Worm (Caenorhabditis elegans) whole organism, L1 larva: ENCODE data around the gene dgtr-1.

Experiments used
- C04F5.9 ChIP-seq: sonication (generic microtip); optimal IDR thresholded peaks from 2 replicates; lab custom pipeline; 2016; ENCODE audit warnings: missing genetic modification characterization, missing compliant biosample characterization
- C16A3.4 ChIP-seq: fragments of 150-350 bp; optimal IDR thresholded peaks from 2 replicates; lab custom pipeline; 2014; ENCODE audit warnings: missing biosample characterization, missing genetic modification characterization
- alr-1 ChIP-seq: fragments of 200-800 bp; sonication (Bioruptor generic); optimal IDR thresholded peaks from 2 replicates; lab custom pipeline; 2018; ENCODE audit warnings: borderline replicate concordance, mild to moderate bottlenecking, missing genetic modification characterization, missing compliant biosample characterization
- ama-1 ChIP-seq: fragments of 150-350 bp; optimal IDR thresholded peaks from 2 replicates; lab custom pipeline; 2014
- blmp-1 ChIP-seq: fragments of 150-350 bp; optimal IDR thresholded peaks from 2 replicates; lab custom pipeline; 2014; ENCODE audit warnings: missing biosample characterization, missing genetic modification characterization
- ceh-63 ChIP-seq: fragments of 200-800 bp; sonication (Bioruptor generic); optimal IDR thresholded peaks from 2 replicates; lab custom pipeline; 2018; ENCODE audit warnings: mild to moderate bottlenecking, missing genetic modification characterization, missing compliant biosample characterization
- ceh-8 ChIP-seq: fragments of 200-800 bp; sonication (Bioruptor generic); optimal IDR thresholded peaks from 2 replicates; lab custom pipeline; 2018; ENCODE audit warnings: mild to moderate bottlenecking, missing genetic modification characterization, moderate library complexity, missing compliant biosample characterization
- ceh-82 ChIP-seq, 3 experiments: fragments of 150-350 bp in 1 of 3; sonication (generic microtip) in 2 of 3; optimal IDR thresholded peaks; 2 replicates each; lab custom pipeline; 2014 to 2017; ENCODE audit warnings: missing biosample characterization in 3 of 3, missing genetic modification characterization in 3 of 3
- ceh-88 ChIP-seq: fragments of 200-800 bp; sonication (Bioruptor generic); IDR thresholded peaks from 2 replicates; pipeline ENCODE4 v1.3.6; 2022; ENCODE audit warnings: missing genetic modification characterization, missing compliant biosample characterization
- ceh-90 ChIP-seq: sonication (generic microtip); optimal IDR thresholded peaks from 2 replicates; lab custom pipeline; 2016; ENCODE audit warnings: missing genetic modification characterization, missing compliant biosample characterization
- ces-1 ChIP-seq: fragments of 150-350 bp; optimal IDR thresholded peaks from 2 replicates; lab custom pipeline; 2014; ENCODE audit warnings: missing biosample characterization, missing genetic modification reagents, missing genetic modification characterization
- dsc-1 ChIP-seq: sonication (generic microtip); optimal IDR thresholded peaks from 2 replicates; lab custom pipeline; 2016; ENCODE audit warnings: mild to moderate bottlenecking, missing genetic modification characterization, missing compliant biosample characterization
- efl-1 ChIP-seq, 4 experiments: fragments of 150-350 bp; optimal IDR thresholded peaks in 3 of 4; peaks in 1 of 4; 1 replicate in 1 of 4; 2 replicates in 3 of 4; lab custom pipeline; 2014; ENCODE audit warnings: missing biosample characterization in 2 of 4, missing genetic modification characterization in 2 of 4, missing genetic modification reagents in 2 of 4
- egl-13 ChIP-seq: sonication (generic microtip); optimal IDR thresholded peaks from 2 replicates; lab custom pipeline; 2016; ENCODE audit warnings: missing genotype, missing genetic modification reagents, missing genetic modification characterization, missing compliant biosample characterization
- egl-27 ChIP-seq, 2 experiments: fragments of 150-350 bp in 1 of 2; sonication (generic microtip); optimal IDR thresholded peaks; 3 replicates each; lab custom pipeline; 2017 to 2018; ENCODE audit warnings: missing biosample characterization in 2 of 2, missing genetic modification characterization in 2 of 2, missing genetic modification reagents in 2 of 2
- elt-3 ChIP-seq, 6 experiments: fragments of 150-350 bp in 1 of 6; sonication (generic microtip); optimal IDR thresholded peaks; 2 replicates each; lab custom pipeline; 2017 to 2018; ENCODE audit warnings: missing biosample characterization in 6 of 6, missing genetic modification characterization in 6 of 6, inconsistent platforms in 1 of 6
- fos-1 ChIP-seq: fragments of 150-350 bp; optimal IDR thresholded peaks from 2 replicates; lab custom pipeline; 2014; ENCODE audit warnings: missing biosample characterization, missing genetic modification characterization
- isw-1 ChIP-seq: fragments of 200-800 bp; sonication (Bioruptor generic); IDR thresholded peaks from 2 replicates; pipeline ENCODE4 v1.3.6; 2022; ENCODE audit warnings: missing genetic modification characterization, missing compliant biosample characterization
- lin-13 ChIP-seq: fragments of 150-350 bp; optimal IDR thresholded peaks from 2 replicates; lab custom pipeline; 2014; ENCODE audit warnings: missing biosample characterization, missing genetic modification reagents, missing genetic modification characterization
- lin-14 ChIP-seq: fragments of 200-800 bp; sonication (Bioruptor generic); optimal IDR thresholded peaks from 2 replicates; lab custom pipeline; 2018; ENCODE audit warnings: mild to moderate bottlenecking, missing genetic modification characterization, moderate library complexity, missing compliant biosample characterization
- lir-3 ChIP-seq: sonication (generic microtip); optimal IDR thresholded peaks from 2 replicates; lab custom pipeline; 2016; ENCODE audit warnings: mild to moderate bottlenecking, missing genetic modification characterization, moderate library complexity, missing compliant biosample characterization; ENCODE audit not compliant: poor library complexity
- mef-2 ChIP-seq: fragments of 150-350 bp; optimal IDR thresholded peaks from 2 replicates; lab custom pipeline; 2014; ENCODE audit warnings: missing biosample characterization, missing genetic modification characterization
- nhr-19 ChIP-seq: fragments of 200-800 bp; sonication (Bioruptor generic); conservative IDR thresholded peaks from 2 replicates; pipeline ENCODE4 v1.3.6; 2022; ENCODE audit warnings: missing genetic modification characterization, missing compliant biosample characterization
- nhr-20 ChIP-seq: sonication (generic microtip); optimal IDR thresholded peaks from 2 replicates; lab custom pipeline; 2016; ENCODE audit warnings: mild to moderate bottlenecking, missing genetic modification characterization, missing compliant biosample characterization
- nhr-237 ChIP-seq: fragments of 150-350 bp; optimal IDR thresholded peaks from 2 replicates; lab custom pipeline; 2014; ENCODE audit warnings: missing biosample characterization, missing genetic modification characterization
- nhr-28 ChIP-seq: fragments of 150-350 bp; optimal IDR thresholded peaks from 2 replicates; lab custom pipeline; 2014; ENCODE audit warnings: missing biosample characterization, missing genetic modification characterization
- nhr-47 ChIP-seq: sonication (generic microtip); optimal IDR thresholded peaks from 2 replicates; lab custom pipeline; 2016; ENCODE audit warnings: mild to moderate bottlenecking, missing genetic modification characterization, moderate library complexity, missing compliant biosample characterization
- nhr-71 ChIP-seq: sonication (generic microtip); optimal IDR thresholded peaks from 2 replicates; lab custom pipeline; 2016; ENCODE audit warnings: mild to moderate bottlenecking, missing genetic modification characterization, moderate library complexity, missing compliant biosample characterization
- nhr-76 ChIP-seq: sonication (generic microtip); optimal IDR thresholded peaks from 2 replicates; lab custom pipeline; 2017; ENCODE audit warnings: missing biosample characterization, missing genetic modification characterization
- nhr-84 ChIP-seq: sonication (generic microtip); optimal IDR thresholded peaks from 2 replicates; lab custom pipeline; 2017; ENCODE audit warnings: missing biosample characterization, missing genetic modification characterization
- nhr-85 ChIP-seq: sonication (generic microtip); peaks from one replicate; lab custom pipeline; 2016; ENCODE audit warnings: missing genetic modification characterization, inconsistent platforms, missing compliant biosample characterization
- nhr-90 ChIP-seq: sonication (generic microtip); optimal IDR thresholded peaks from 2 replicates; lab custom pipeline; 2016; ENCODE audit warnings: mild to moderate bottlenecking, missing genetic modification characterization, missing compliant biosample characterization; ENCODE audit not compliant: poor library complexity
- skn-1 ChIP-seq: fragments of 150-350 bp; optimal IDR thresholded peaks from 2 replicates; lab custom pipeline; 2014; ENCODE audit warnings: missing biosample characterization, missing genetic modification characterization
- sox-4 ChIP-seq: sonication (generic microtip); optimal IDR thresholded peaks from 2 replicates; lab custom pipeline; 2016; ENCODE audit warnings: missing genetic modification characterization, missing compliant biosample characterization
- sup-37 ChIP-seq: fragments of 200-800 bp; sonication (Bioruptor generic); optimal IDR thresholded peaks from 2 replicates; lab custom pipeline; 2018; ENCODE audit warnings: mild to moderate bottlenecking, missing genetic modification characterization, missing compliant biosample characterization
- swsn-7 ChIP-seq: sonication (generic microtip); optimal IDR thresholded peaks from 2 replicates; lab custom pipeline; 2016; ENCODE audit warnings: missing genetic modification characterization, missing compliant biosample characterization
- unc-30 ChIP-seq: sonication (generic microtip); optimal IDR thresholded peaks from 2 replicates; lab custom pipeline; 2017; ENCODE audit warnings: missing biosample characterization, missing genetic modification characterization
- unc-62 ChIP-seq: fragments of 150-350 bp; optimal IDR thresholded peaks from 2 replicates; lab custom pipeline; 2014; ENCODE audit warnings: missing biosample characterization, missing genetic modification reagents, missing genetic modification characterization
- unc-86 ChIP-seq: sonication (generic microtip); optimal IDR thresholded peaks from 2 replicates; lab custom pipeline; 2016; ENCODE audit warnings: missing genetic modification characterization, missing compliant biosample characterization
- unc-98 ChIP-seq: fragments of 200-800 bp; sonication (Bioruptor generic); IDR thresholded peaks from 2 replicates; pipeline ENCODE4 v1.3.6; 2022; ENCODE audit warnings: missing genetic modification characterization, missing compliant biosample characterization
- xbp-1 ChIP-seq: sonication (generic microtip); optimal IDR thresholded peaks from 2 replicates; lab custom pipeline; 2016; ENCODE audit warnings: missing genetic modification characterization, missing compliant biosample characterization
- zag-1 ChIP-seq: fragments of 150-350 bp; optimal IDR thresholded peaks from 2 replicates; lab custom pipeline; 2014; ENCODE audit warnings: missing biosample characterization, missing genetic modification characterization
- ztf-11 ChIP-seq, 2 experiments: sonication (generic microtip); optimal IDR thresholded peaks; 2 replicates each; lab custom pipeline; 2016 to 2017; ENCODE audit warnings: missing genetic modification characterization in 2 of 2, missing biosample characterization in 1 of 2, missing compliant biosample characterization in 1 of 2
- ztf-4 ChIP-seq: fragments of 150-350 bp; optimal IDR thresholded peaks from 2 replicates; lab custom pipeline; 2014; ENCODE audit warnings: missing biosample characterization, missing genetic modification characterization

Gene dgtr-1

ce11 chrV:6511121-6511520 is 14.2 kb downstream of the dgtr-1 start, which contains the start of gene ubh-1:
ubh-1 (minus strand) TSS chrV:6511409.
- TF ChIP-seq nhr-20 (tag; lab: Kevin White, UChicago) (no peak), efl-1 (optimal IDR thresholded peaks at IDR 0.05; lab: Kevin White, UChicago) (no peak), efl-1 (GFP tag; optimal IDR thresholded peaks at IDR 0.05 in 1 of 2; lab: Kevin White, UChicago) (peak in 1 of 2 experiments; percentile 24), elt-3 (tag; optimal IDR thresholded peaks at IDR 0.05; lab: Kevin White, UChicago) (peak in 1 of 6 experiments; percentile 23), egl-27 (tag; optimal IDR thresholded peaks at IDR 0.05; lab: Kevin White, UChicago) (no peak), unc-98 (no peak), nhr-76 (tag; lab: Kevin White, UChicago) (no peak), ces-1 (GFP tag; lab: Kevin White, UChicago) (no peak), ceh-90 (no peak)

- TF ChIP-seq blmp-1 = peak; percentile 94
- no peak for TF ChIP-seq efl-1 (optimal IDR thresholded peaks at IDR 0.05; lab: Kevin White, UChicago)
- peak in 1 of 2 experiments; percentile 59 for TF ChIP-seq efl-1 (GFP tag; optimal IDR thresholded peaks at IDR 0.05 in 1 of 2; lab: Kevin White, UChicago)
- TF ChIP-seq C04F5.9 (tag; lab: Kevin White, UChicago) = no peak
- TF ChIP-seq unc-62 (GFP tag; lab: Kevin White, UChicago) = no peak
- no peak for TF ChIP-seq alr-1 (tag; lab: Kevin White, UChicago)
- no peak for TF ChIP-seq sox-4 (tag; lab: Kevin White, UChicago)
- TF ChIP-seq nhr-47 (tag; lab: Kevin White, UChicago) = no peak
- peak; percentile 19 for TF ChIP-seq nhr-90 (tag; lab: Kevin White, UChicago)
- no peak for TF ChIP-seq nhr-20 (tag; lab: Kevin White, UChicago)
- TF ChIP-seq nhr-85 (tag; lab: Kevin White, UChicago) = no peak
- no peak for TF ChIP-seq ztf-11 (tag; optimal IDR thresholded peaks at IDR 0.05; lab: Kevin White, UChicago)
- no peak for TF ChIP-seq C16A3.4
- peak; percentile 72 for TF ChIP-seq lin-14 (GFP tag; lab: Kevin White, UChicago)
- TF ChIP-seq mef-2 (tag; lab: Kevin White, UChicago) = no peak
- TF ChIP-seq elt-3 (tag; optimal IDR thresholded peaks at IDR 0.05; lab: Kevin White, UChicago) = peak in 1 of 6 experiments; percentile 32
- no peak for TF ChIP-seq nhr-28 (tag; lab: Kevin White, UChicago)
- TF ChIP-seq nhr-71 (tag; lab: Kevin White, UChicago) = no peak
- peak; percentile 22 for TF ChIP-seq xbp-1 (tag; lab: Kevin White, UChicago)
- TF ChIP-seq dsc-1 = no peak
- no peak for TF ChIP-seq fos-1
- TF ChIP-seq ceh-8 (GFP tag; lab: Kevin White, UChicago) = no peak
- TF ChIP-seq, all 84 proteins: peak for 6
Measured at ce11 chrV:6513356-6513755, 16.4 kb downstream of the dgtr-1 start.

- TF ChIP-seq nhr-71 (tag; lab: Kevin White, UChicago) = no peak
- TF ChIP-seq nhr-19 = no peak
- peak in 1 of 6 experiments; percentile 4 for TF ChIP-seq elt-3 (tag; optimal IDR thresholded peaks at IDR 0.05; lab: Kevin White, UChicago)
- TF ChIP-seq nhr-85 (tag; lab: Kevin White, UChicago) = peak; percentile 6
- no peak for TF ChIP-seq unc-62 (GFP tag; lab: Kevin White, UChicago)
- TF ChIP-seq lin-13 = no peak
- TF ChIP-seq ama-1 (lab: Kevin White, UChicago) = no peak
- TF ChIP-seq ceh-8 (GFP tag; lab: Kevin White, UChicago) = no peak
- no peak for TF ChIP-seq swsn-7 (tag; lab: Kevin White, UChicago)
- peak; percentile 70 for TF ChIP-seq blmp-1
Measured at ce11 chrV:6513786-6514430, 17.0 kb downstream of the dgtr-1 start.

- TF ChIP-seq nhr-237 (tag; lab: Kevin White, UChicago) = no peak
- TF ChIP-seq lir-3 (tag; lab: Kevin White, UChicago) = peak; percentile 30
- TF ChIP-seq ama-1 (lab: Kevin White, UChicago) = peak; percentile 92
- no peak for TF ChIP-seq skn-1 (tag; lab: Kevin White, UChicago)
- no peak for TF ChIP-seq zag-1
- no peak for TF ChIP-seq sup-37
- peak; percentile 44; the same call in 1 of the 2 replicates for TF ChIP-seq nhr-19
- peak in 2 of 6 experiments; percentile 12 to 43 for TF ChIP-seq elt-3 (tag; optimal IDR thresholded peaks at IDR 0.05; lab: Kevin White, UChicago)
- no peak for TF ChIP-seq egl-13 (tag; lab: Kevin White, UChicago)
- TF ChIP-seq unc-98 = no peak
- TF ChIP-seq unc-30 (tag; lab: Kevin White, UChicago) = no peak
- no peak for TF ChIP-seq ceh-63 (GFP tag; lab: Kevin White, UChicago)
- TF ChIP-seq nhr-84 (tag; lab: Kevin White, UChicago) = no peak
- TF ChIP-seq ceh-88 = no peak
- TF ChIP-seq ceh-82 (tag; optimal IDR thresholded peaks at IDR 0.05; lab: Kevin White, UChicago) = peak in 1 of 3 experiments; percentile 11
- no peak for TF ChIP-seq isw-1 (GFP tag; lab: Robert Waterston, UW)
- TF ChIP-seq nhr-20 (tag; lab: Kevin White, UChicago) = no peak
- peak; percentile 60 for TF ChIP-seq ztf-4
- no peak for TF ChIP-seq fos-1
- TF ChIP-seq unc-86 (tag; lab: Kevin White, UChicago) = no peak
Measured at ce11 chrV:6514887-6515324, 18.0 kb downstream of the dgtr-1 start, which contains the start of gene dpy-11. dpy-11 (minus strand) TSS chrV:6515240.
